Worm (Caenorhabditis elegans): ENCODE data around the gene chil-8.

DNA sequence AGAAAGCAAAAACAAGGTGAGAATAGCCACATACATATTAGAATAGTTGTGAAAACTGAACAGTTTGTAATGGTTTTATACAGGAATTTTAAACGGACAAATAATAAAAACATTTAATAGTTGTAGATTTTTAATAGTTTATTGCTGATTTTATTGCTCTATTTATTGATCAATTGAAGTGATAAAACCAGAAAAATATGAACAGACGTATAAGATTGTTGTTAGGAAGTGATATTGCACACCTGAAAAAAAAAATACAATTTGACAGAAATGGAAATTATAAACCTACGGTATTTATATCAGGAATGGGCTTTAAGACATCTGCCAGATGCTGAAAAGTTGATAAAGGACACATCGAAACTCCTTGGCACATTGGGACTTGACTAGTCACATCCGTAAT is 45.0 kb upstream of the chil-8 start, which contains the start of gene C05C10.8:
- TF ChIP-seq nhr-28 (tag; optimal IDR thresholded peaks at IDR 0.05) = no peak
- no peak for TF ChIP-seq aha-1 (tag; optimal IDR thresholded peaks at IDR 0.05)
- TF ChIP-seq ama-1 (optimal IDR thresholded peaks at IDR 0.05) = no peak
- TF ChIP-seq pag-3 (tag; optimal IDR thresholded peaks at IDR 0.05; ENCODE audit: borderline replicate concordance, insufficient read depth) = no peak
- no peak for TF ChIP-seq ztf-11 (tag; optimal IDR thresholded peaks at IDR 0.05)
- TF ChIP-seq F16B12.6 (tag; optimal IDR thresholded peaks at IDR 0.05) = no peak
- TF ChIP-seq nhr-90 (tag; optimal IDR thresholded peaks at IDR 0.05; ENCODE audit: poor library complexity) = no peak
- no peak for TF ChIP-seq mdl-1 (tag; optimal IDR thresholded peaks at IDR 0.05)
- no peak for TF ChIP-seq unc-62 (GFP tag; optimal IDR thresholded peaks at IDR 0.05)
- no peak for TF ChIP-seq pqm-1 (tag; optimal IDR thresholded peaks at IDR 0.05)
- TF ChIP-seq tbx-2 (tag; optimal IDR thresholded peaks at IDR 0.05) = no peak

All from whole organism, L1 larva.